Worm (Caenorhabditis elegans) whole organism, L4 larva: ENCODE measurements around the gene madf-8.

Experiments
- ama-1 ChIP-seq: fragments of 150-350 bp; optimal IDR thresholded peaks from 2 replicates; lab custom pipeline; 2014; ENCODE audit warnings: inconsistent platforms, mixed read lengths
- lsy-2 ChIP-seq, 2 experiments: fragments of 150-350 bp in 1 of 2; sonication (generic microtip) in 1 of 2; optimal IDR thresholded peaks; 2 replicates each; lab custom pipeline; 2014 to 2017; ENCODE audit warnings: missing biosample characterization in 2 of 2, missing genetic modification characterization in 2 of 2
- madf-9 ChIP-seq: fragments of 200-800 bp; sonication (Bioruptor generic); conservative IDR thresholded peaks from 2 replicates; pipeline ENCODE4 v1.3.6; 2022; ENCODE audit warnings: missing genetic modification reagents, missing genetic modification characterization, missing compliant biosample characterization
- nhr-237 ChIP-seq: sonication (generic microtip); optimal IDR thresholded peaks from 2 replicates; lab custom pipeline; 2017; ENCODE audit warnings: missing biosample characterization, missing genetic modification characterization
- nhr-28 ChIP-seq: fragments of 150-350 bp; optimal IDR thresholded peaks from 2 replicates; lab custom pipeline; 2014; ENCODE audit warnings: missing biosample characterization, missing genetic modification characterization

ce11 chrIII:3679083-3679482, 28.5 kb upstream of the madf-8 start:
- TF ChIP-seq madf-9 (GFP tag; lab: Robert Waterston, UW) = no peak
- TF ChIP-seq lsy-2 (tag; optimal IDR thresholded peaks at IDR 0.05; lab: Kevin White, UChicago) = no peak
- no peak for TF ChIP-seq ama-1 (lab: Kevin White, UChicago)
- no peak for TF ChIP-seq nhr-237
- TF ChIP-seq nhr-28 = no peak
